Worm (Caenorhabditis elegans) whole organism, young adult: ENCODE results near the gene C24H10.3.
A peak's percentile ranks its signal among the peaks of the same experiment; 100 is the strongest.

Experiments
- B0336.3 ChIP-seq: fragments of 200-800 bp; sonication (Bioruptor generic); IDR thresholded peaks from 2 replicates; pipeline ENCODE4 v1.3.6; 2022; ENCODE audit warnings: missing genetic modification characterization, missing compliant biosample characterization
- F52B5.7 ChIP-seq: sonication (generic microtip); optimal IDR thresholded peaks from 2 replicates; lab custom pipeline; 2016; ENCODE audit warnings: mild to moderate bottlenecking, missing genetic modification characterization, missing compliant biosample characterization
- K11D2.4 ChIP-seq: fragments of 200-800 bp; sonication (Bioruptor generic); IDR thresholded peaks from 2 replicates; pipeline ENCODE4 v1.3.6; 2022; ENCODE audit warnings: missing genetic modification reagents, missing genetic modification characterization, missing compliant biosample characterization
- T07F8.4 ChIP-seq: sonication (generic microtip); optimal IDR thresholded peaks from 2 replicates; lab custom pipeline; 2016; ENCODE audit warnings: mild to moderate bottlenecking, missing genetic modification characterization, moderate library complexity, missing compliant biosample characterization
- Y53F4B.3 ChIP-seq: fragments of 200-800 bp; sonication (Bioruptor generic); IDR thresholded peaks from 2 replicates; pipeline ENCODE4 v1.3.6; 2022; ENCODE audit warnings: missing genetic modification reagents, missing genetic modification characterization, missing compliant biosample characterization
- Y53G8AR.9 ChIP-seq: fragments of 200-800 bp; sonication (Bioruptor generic); conservative IDR thresholded peaks from 2 replicates; pipeline ENCODE4 v1.3.6; 2022; ENCODE audit warnings: missing genetic modification reagents, missing genetic modification characterization, missing compliant biosample characterization
- Y56A3A.18 ChIP-seq: fragments of 200-800 bp; sonication (Bioruptor generic); IDR thresholded peaks from 2 replicates; pipeline ENCODE4 v1.3.6; 2022; ENCODE audit warnings: missing genetic modification reagents, missing genetic modification characterization, missing compliant biosample characterization
- ZK185.1 ChIP-seq: sonication (generic microtip); optimal IDR thresholded peaks from 2 replicates; lab custom pipeline; 2016; ENCODE audit warnings: mild to moderate bottlenecking, missing genetic modification characterization, missing compliant biosample characterization; ENCODE audit not compliant: poor library complexity, severe bottlenecking
- aptf-2 ChIP-seq: fragments of 200-800 bp; sonication (Bioruptor generic); conservative IDR thresholded peaks from 2 replicates; pipeline ENCODE4 v1.3.6; 2022; ENCODE audit warnings: missing genetic modification reagents, missing genetic modification characterization, missing compliant biosample characterization
- aptf-3 ChIP-seq: fragments of 200-800 bp; sonication (Bioruptor generic); IDR thresholded peaks from 2 replicates; pipeline ENCODE4 v1.3.6; 2022; ENCODE audit warnings: missing genetic modification characterization, missing compliant biosample characterization
- atf-7 ChIP-seq: sonication (generic microtip); optimal IDR thresholded peaks from 2 replicates; lab custom pipeline; 2017; ENCODE audit warnings: mild to moderate bottlenecking, missing genetic modification characterization, missing compliant biosample characterization
- cebp-1 ChIP-seq, 2 experiments: fragments of 200-800 bp in 1 of 2; sonication (Bioruptor generic) in 1 of 2; sonication (generic microtip) in 1 of 2; IDR thresholded peaks in 1 of 2; optimal IDR thresholded peaks in 1 of 2; 2 replicates each; pipeline versions ENCODE4 v1.3.6 to Lab custom; 2017 to 2022; ENCODE audit warnings: missing compliant biosample characterization in 2 of 2, missing genetic modification characterization in 2 of 2, mild to moderate bottlenecking in 1 of 2, missing genetic modification reagents in 1 of 2, moderate library complexity in 1 of 2
- cebp-2 ChIP-seq: fragments of 200-800 bp; sonication (Bioruptor generic); IDR thresholded peaks from 2 replicates; pipeline ENCODE4 v1.3.6; 2022; ENCODE audit warnings: missing genetic modification characterization, missing compliant biosample characterization
- ceh-100 ChIP-seq: fragments of 200-800 bp; sonication (Bioruptor generic); IDR thresholded peaks from 2 replicates; pipeline ENCODE4 v1.3.6; 2022; ENCODE audit warnings: missing genetic modification reagents, missing genetic modification characterization, missing compliant biosample characterization
- ceh-40 ChIP-seq: fragments of 200-800 bp; sonication (Bioruptor generic); IDR thresholded peaks from 2 replicates; pipeline ENCODE4 v1.3.6; 2022; ENCODE audit warnings: missing genetic modification characterization, missing compliant biosample characterization
- ceh-91 ChIP-seq: fragments of 200-800 bp; sonication (Bioruptor generic); IDR thresholded peaks from 2 replicates; pipeline ENCODE4 v1.3.6; 2022; ENCODE audit warnings: missing genetic modification reagents, missing genetic modification characterization, missing compliant biosample characterization
- die-1 ChIP-seq: sonication (generic microtip); optimal IDR thresholded peaks from 2 replicates; lab custom pipeline; 2016; ENCODE audit warnings: missing genotype, mild to moderate bottlenecking, missing genetic modification characterization, missing compliant biosample characterization
- dpl-1 ChIP-seq: fragments of 150-350 bp; optimal IDR thresholded peaks from 2 replicates; lab custom pipeline; 2014; ENCODE audit warnings: missing biosample characterization, missing genetic modification reagents, missing genetic modification characterization
- efl-1 ChIP-seq: fragments of 150-350 bp; optimal IDR thresholded peaks from 2 replicates; lab custom pipeline; 2014; ENCODE audit warnings: missing biosample characterization, missing genetic modification reagents, missing genetic modification characterization
- egl-18 ChIP-seq: fragments of 200-800 bp; sonication (Bioruptor generic); IDR thresholded peaks from 2 replicates; pipeline ENCODE4 v1.3.6; 2022; ENCODE audit warnings: missing genetic modification reagents, missing genetic modification characterization, missing compliant biosample characterization
- ets-4 ChIP-seq: fragments of 200-800 bp; sonication (Bioruptor generic); optimal IDR thresholded peaks from 2 replicates; lab custom pipeline; 2018; ENCODE audit warnings: mild to moderate bottlenecking, missing genetic modification characterization, missing compliant biosample characterization
- hrde-1 ChIP-seq: sonication (generic microtip); optimal IDR thresholded peaks from 2 replicates; lab custom pipeline; 2016; ENCODE audit warnings: missing genetic modification characterization, mild to moderate bottlenecking, missing compliant biosample characterization, moderate library complexity, missing genotype, missing genetic modification reagents, borderline replicate concordance
- hsf-1 ChIP-seq: fragments of 200-800 bp; sonication (Bioruptor generic); IDR thresholded peaks from 2 replicates; pipeline ENCODE4 v1.3.6; 2022; ENCODE audit warnings: missing genetic modification reagents, missing genetic modification characterization, missing compliant biosample characterization
- lag-1 ChIP-seq: fragments of 200-800 bp; sonication (Bioruptor generic); IDR thresholded peaks from 2 replicates; pipeline ENCODE4 v1.3.6; 2022; ENCODE audit warnings: missing genetic modification reagents, missing genetic modification characterization, missing compliant biosample characterization
- lsl-1 ChIP-seq: fragments of 200-800 bp; sonication (Bioruptor generic); optimal IDR thresholded peaks from 2 replicates; lab custom pipeline; 2018; ENCODE audit warnings: mild to moderate bottlenecking, missing genetic modification characterization, moderate library complexity, missing compliant biosample characterization
- madf-8 ChIP-seq: fragments of 200-800 bp; sonication (Bioruptor generic); conservative IDR thresholded peaks from 2 replicates; pipeline ENCODE4 v1.3.6; 2022; ENCODE audit warnings: missing genetic modification reagents, missing genetic modification characterization, missing compliant biosample characterization
- mes-4 ChIP-seq: sonication (generic microtip); optimal IDR thresholded peaks from 2 replicates; lab custom pipeline; 2016; ENCODE audit warnings: missing genotype, missing genetic modification characterization, missing compliant biosample characterization
- nfyb-1 ChIP-seq: fragments of 200-800 bp; sonication (Bioruptor generic); IDR thresholded peaks from 2 replicates; pipeline ENCODE4 v1.3.6; 2022; ENCODE audit warnings: missing genetic modification reagents, missing genetic modification characterization, missing compliant biosample characterization
- nhr-179 ChIP-seq: sonication (generic microtip); optimal IDR thresholded peaks from 2 replicates; lab custom pipeline; 2016; ENCODE audit warnings: mild to moderate bottlenecking, missing genetic modification characterization, missing compliant biosample characterization
- nhr-27 ChIP-seq: fragments of 200-800 bp; sonication (Bioruptor generic); optimal IDR thresholded peaks from 2 replicates; lab custom pipeline; 2018; ENCODE audit warnings: mild to moderate bottlenecking, missing genetic modification characterization, moderate library complexity, missing compliant biosample characterization
- pbrm-1 ChIP-seq: fragments of 200-800 bp; sonication (Bioruptor generic); IDR thresholded peaks from 2 replicates; pipeline ENCODE4 v1.3.6; 2022; ENCODE audit warnings: missing genetic modification reagents, missing genetic modification characterization, missing compliant biosample characterization
- pha-4 ChIP-seq: fragments of 150-350 bp; sonication (generic microtip); optimal IDR thresholded peaks from 2 replicates; lab custom pipeline; 2014; ENCODE audit warnings: missing biosample characterization, missing genetic modification reagents, missing genetic modification characterization
- rcor-1 ChIP-seq: fragments of 200-800 bp; sonication (Bioruptor generic); IDR thresholded peaks from 2 replicates; pipeline ENCODE4 v1.3.6; 2022; ENCODE audit warnings: missing genetic modification reagents, missing genetic modification characterization, missing compliant biosample characterization
- repo-1 ChIP-seq: sonication (generic microtip); optimal IDR thresholded peaks from 2 replicates; lab custom pipeline; 2017; ENCODE audit warnings: mild to moderate bottlenecking, missing genetic modification characterization, missing compliant biosample characterization
- somi-1 ChIP-seq: fragments of 200-800 bp; sonication (Bioruptor generic); optimal IDR thresholded peaks from 2 replicates; lab custom pipeline; 2018; ENCODE audit warnings: mild to moderate bottlenecking, missing genetic modification characterization, missing compliant biosample characterization
- tbp1 ChIP-seq: fragments of 200-800 bp; sonication (Bioruptor generic); optimal IDR thresholded peaks from 2 replicates; lab custom pipeline; 2018; ENCODE audit warnings: mild to moderate bottlenecking, missing genetic modification characterization, missing compliant biosample characterization
- tlf-1 ChIP-seq: fragments of 200-800 bp; sonication (Bioruptor generic); optimal IDR thresholded peaks from 2 replicates; lab custom pipeline; 2018; ENCODE audit warnings: mild to moderate bottlenecking, missing genetic modification characterization, missing compliant biosample characterization
- zfh-2 ChIP-seq: fragments of 200-800 bp; sonication (Bioruptor generic); conservative IDR thresholded peaks from 2 replicates; pipeline ENCODE4 v1.3.6; 2022; ENCODE audit warnings: missing genetic modification reagents, missing genetic modification characterization, missing compliant biosample characterization
- ztf-22 ChIP-seq: fragments of 200-800 bp; sonication (Bioruptor generic); optimal IDR thresholded peaks from 2 replicates; lab custom pipeline; 2018; ENCODE audit warnings: mild to moderate bottlenecking, missing genetic modification characterization, moderate library complexity, missing compliant biosample characterization
- ztf-28 ChIP-seq: fragments of 200-800 bp; sonication (Bioruptor generic); IDR thresholded peaks from 2 replicates; pipeline ENCODE4 v1.3.6; 2022; ENCODE audit warnings: missing genetic modification reagents, missing genetic modification characterization, missing compliant biosample characterization
- ztf-3 ChIP-seq: fragments of 200-800 bp; sonication (Bioruptor generic); optimal IDR thresholded peaks from 2 replicates; lab custom pipeline; 2018; ENCODE audit warnings: mild to moderate bottlenecking, missing genetic modification characterization, missing compliant biosample characterization
- ztf-6 ChIP-seq: fragments of 200-800 bp; sonication (Bioruptor generic); IDR thresholded peaks from 2 replicates; pipeline ENCODE4 v1.3.6; 2022; ENCODE audit warnings: missing genetic modification reagents, missing genetic modification characterization, missing compliant biosample characterization

The C24H10.3 gene

ce11 chrX:5100738-5101379 is 40.0 kb downstream of the C24H10.3 start, which contains the start of gene vit-2 (continued):
- no peak for TF ChIP-seq ceh-40
- TF ChIP-seq ztf-22 (GFP tag; lab: Kevin White, UChicago): peak; percentile 21
- TF ChIP-seq tbp1: peak; percentile 11
- TF ChIP-seq pbrm-1 (GFP tag; lab: Robert Waterston, UW): peak; percentile 48; the same call in 1 of the 2 replicates
- TF ChIP-seq nhr-27 (tag; lab: Kevin White, UChicago): no peak
- TF ChIP-seq egl-18 (GFP tag; lab: Robert Waterston, UW): no peak
- no peak for TF ChIP-seq T07F8.4 (tag; lab: Kevin White, UChicago)
- peak; percentile 45 for TF ChIP-seq ets-4 (GFP tag; lab: Kevin White, UChicago)
- no peak for TF ChIP-seq tlf-1
- TF ChIP-seq die-1 (tag; lab: Kevin White, UChicago): no peak
- TF ChIP-seq nhr-179 (tag; lab: Kevin White, UChicago): peak; percentile 47
- TF ChIP-seq pha-4 (tag; lab: Kevin White, UChicago): no peak
- no peak for TF ChIP-seq cebp-1 (GFP tag; IDR thresholded peaks at IDR 0.05; lab: Robert Waterston, UW)
- peak; percentile 59 for TF ChIP-seq cebp-1 (tag; optimal IDR thresholded peaks at IDR 0.05; lab: Kevin White, UChicago)

ce11 chrX:5102338-5102737 is 41.5 kb downstream of the C24H10.3 start:
- TF ChIP-seq lag-1 (GFP tag; lab: Robert Waterston, UW) (0 out of 2 replicates have a peak, but pooled peaks have one; percentile 29), nfyb-1 (GFP tag; lab: Robert Waterston, UW) (0 out of 2 replicates have a peak, but pooled peaks have one; percentile 5), aptf-2 (GFP tag; lab: Robert Waterston, UW) (no peak), cebp-1 (GFP tag; IDR thresholded peaks at IDR 0.05; lab: Robert Waterston, UW) (no peak), cebp-1 (tag; optimal IDR thresholded peaks at IDR 0.05; lab: Kevin White, UChicago) (peak; percentile 2), ceh-100 (GFP tag; lab: Robert Waterston, UW) (no peak), cebp-2 (GFP tag; lab: Robert Waterston, UW) (peak; percentile 57; the same call in 1 of the 2 replicates), Y56A3A.18 (GFP tag; lab: Robert Waterston, UW) (peak; percentile 25; the same call in 1 of the 2 replicates), rcor-1 (GFP tag; lab: Robert Waterston, UW) (no peak), zfh-2 (GFP tag; lab: Robert Waterston, UW) (0 out of 2 replicates have a peak, but pooled peaks have one; percentile 21), dpl-1 (GFP tag; lab: Kevin White, UChicago) (no peak), Y53G8AR.9 (GFP tag; lab: Robert Waterston, UW) (peak; percentile 75)

- TF ChIP-seq repo-1 (tag; lab: Kevin White, UChicago): peak; percentile 55
- no peak for TF ChIP-seq aptf-3 (GFP tag; lab: Robert Waterston, UW)
- TF ChIP-seq ztf-3 (GFP tag; lab: Kevin White, UChicago): no peak
- TF ChIP-seq ZK185.1 (tag; lab: Kevin White, UChicago): peak; percentile 59
- TF ChIP-seq hsf-1: no peak
- TF ChIP-seq madf-8 (GFP tag; lab: Robert Waterston, UW): no peak
- TF ChIP-seq rcor-1 (GFP tag; lab: Robert Waterston, UW): 0 out of 2 replicates have a peak, but pooled peaks have one; percentile 4
- 0 out of 2 replicates have a peak, but pooled peaks have one; percentile 16 for TF ChIP-seq ceh-91 (GFP tag; lab: Robert Waterston, UW)
- no peak for TF ChIP-seq B0336.3 (GFP tag; lab: Robert Waterston, UW)
- TF ChIP-seq Y53G8AR.9 (GFP tag; lab: Robert Waterston, UW): peak; percentile 76
- no peak for TF ChIP-seq somi-1 (GFP tag; lab: Kevin White, UChicago)
- TF ChIP-seq die-1 (tag; lab: Kevin White, UChicago): no peak
- no peak for TF ChIP-seq aptf-2 (GFP tag; lab: Robert Waterston, UW)
- TF ChIP-seq F52B5.7 (tag; lab: Kevin White, UChicago): peak; percentile 3
- no peak for TF ChIP-seq Y53F4B.3
- no peak for TF ChIP-seq cebp-2 (GFP tag; lab: Robert Waterston, UW)
- TF ChIP-seq atf-7 (tag; lab: Kevin White, UChicago): no peak
- TF ChIP-seq K11D2.4 (GFP tag; lab: Robert Waterston, UW): no peak
- TF ChIP-seq ztf-28 (GFP tag; lab: Robert Waterston, UW): no peak
- TF ChIP-seq efl-1: no peak
- no peak for TF ChIP-seq ztf-6
- 0 out of 2 replicates have a peak, but pooled peaks have one; percentile 77 for TF ChIP-seq Y56A3A.18 (GFP tag; lab: Robert Waterston, UW)
- no peak for TF ChIP-seq mes-4 (tag; lab: Kevin White, UChicago)
- TF ChIP-seq hrde-1 (tag; lab: Kevin White, UChicago): no peak
- no peak for TF ChIP-seq lsl-1 (GFP tag; lab: Kevin White, UChicago)
- TF ChIP-seq ceh-100 (GFP tag; lab: Robert Waterston, UW): no peak
Measured at ce11 chrX:5103422-5103821, 42.6 kb downstream of the C24H10.3 start.
